Fruit fly (Drosophila melanogaster) whole organism, embryonic: ENCODE data around the gene CG42488.
A peak's percentile ranks its signal among the peaks of the same experiment; 100 is the strongest.

Experiments used
- Antp ChIP-seq: fragments of 200-800 bp; sonication (Bioruptor generic); optimal IDR thresholded peaks from 3 replicates; lab custom pipeline; 2016; ENCODE audit warnings: missing biosample characterization, missing genetic modification characterization
- Asciz ChIP-seq: fragments of 200-800 bp; sonication (Bioruptor generic); optimal IDR thresholded peaks from 2 replicates; lab custom pipeline; 2017; ENCODE audit warnings: missing biosample characterization, mild to moderate bottlenecking, missing genetic modification characterization, missing genetic modification reagents
- BEAF-32 ChIP-seq: fragments of 200-800 bp; sonication (Bioruptor generic); optimal IDR thresholded peaks from 3 replicates; lab custom pipeline; 2017; ENCODE audit warnings: missing biosample characterization, missing genetic modification characterization, mild to moderate bottlenecking, moderate library complexity, missing genetic modification reagents
- C15 ChIP-seq: fragments of 200-800 bp; sonication (Bioruptor generic); IDR thresholded peaks from 3 replicates; pipeline ENCODE4 v1.3.6; 2022; ENCODE audit warnings: missing biosample characterization, missing genetic modification characterization
- CG12071 ChIP-seq: fragments of 200-800 bp; sonication (Bioruptor generic); optimal IDR thresholded peaks from 3 replicates; lab custom pipeline; 2018; ENCODE audit warnings: missing biosample characterization, mild to moderate bottlenecking, missing genetic modification characterization
- CG12744 ChIP-seq: fragments of 200-800 bp; sonication (Bioruptor generic); optimal IDR thresholded peaks from 2 replicates; lab custom pipeline; 2016; ENCODE audit warnings: missing biosample characterization, missing genetic modification characterization
- CG14050 ChIP-seq: fragments of 200-800 bp; sonication (Bioruptor generic); IDR thresholded peaks from 3 replicates; pipeline ENCODE4 v1.3.6; 2022; ENCODE audit warnings: missing biosample characterization, missing genetic modification characterization
- CG14860 ChIP-seq: fragments of 200-800 bp; sonication (Bioruptor generic); IDR thresholded peaks from 3 replicates; pipeline ENCODE4 v1.3.6; 2022; ENCODE audit warnings: missing biosample characterization, missing genetic modification characterization; ENCODE audit not compliant: partially characterized antibody
- CG16815 ChIP-seq: fragments of 200-800 bp; sonication (Bioruptor generic); optimal IDR thresholded peaks from 3 replicates; lab custom pipeline; 2017; ENCODE audit warnings: missing biosample characterization, mild to moderate bottlenecking, missing genetic modification characterization
- CG17361 ChIP-seq: fragments of 200-800 bp; sonication (Bioruptor generic); IDR thresholded peaks from 3 replicates; pipeline ENCODE4 v1.3.6; 2022; ENCODE audit warnings: missing biosample characterization, missing genetic modification characterization
- CG3838 ChIP-seq: fragments of 200-800 bp; sonication (Bioruptor generic); optimal IDR thresholded peaks from 3 replicates; lab custom pipeline; 2016; ENCODE audit warnings: missing biosample characterization, missing genetic modification characterization
- CG4707 ChIP-seq: fragments of 200-800 bp; sonication (Bioruptor generic); optimal IDR thresholded peaks from 2 replicates; lab custom pipeline; 2018; ENCODE audit warnings: missing biosample characterization, mild to moderate bottlenecking, missing genetic modification characterization, moderate library complexity
- CG7839 ChIP-seq: fragments of 200-800 bp; sonication (Bioruptor generic); optimal IDR thresholded peaks from 3 replicates; lab custom pipeline; 2018; ENCODE audit warnings: missing biosample characterization, mild to moderate bottlenecking, missing genetic modification characterization, moderate library complexity
- CG7963 ChIP-seq: fragments of 200-800 bp; sonication (Bioruptor generic); IDR thresholded peaks from 3 replicates; pipeline ENCODE4 v1.3.6; 2022; ENCODE audit warnings: missing biosample characterization, missing genetic modification characterization; ENCODE audit not compliant: partially characterized antibody
- CG8765 ChIP-seq: fragments of 200-800 bp; sonication (Bioruptor generic); IDR thresholded peaks from 2 replicates; pipeline ENCODE4 v1.3.6; 2022; ENCODE audit warnings: missing biosample characterization, missing genetic modification characterization
- Dip3 ChIP-seq: fragments of 200-800 bp; sonication (Bioruptor generic); optimal IDR thresholded peaks from 3 replicates; lab custom pipeline; 2016; ENCODE audit warnings: missing biosample characterization, missing genetic modification characterization
- Doc3 ChIP-seq: fragments of 200-800 bp; sonication (Bioruptor generic); IDR thresholded peaks from 3 replicates; pipeline ENCODE4 v1.3.6; 2022; ENCODE audit warnings: missing biosample characterization, missing genetic modification characterization; ENCODE audit not compliant: partially characterized antibody
- Elba2 ChIP-seq: fragments of 200-800 bp; sonication (Bioruptor generic); optimal IDR thresholded peaks from 3 replicates; lab custom pipeline; 2016; ENCODE audit warnings: missing biosample characterization, missing genetic modification characterization
- Ets65A ChIP-seq: fragments of 200-800 bp; sonication (Bioruptor generic); peaks from one replicate; lab custom pipeline; 2016; ENCODE audit warnings: missing biosample characterization, missing genetic modification characterization
- H2.0 ChIP-seq: fragments of 200-800 bp; sonication (Bioruptor generic); IDR thresholded peaks from 2 replicates; pipeline ENCODE4 v1.3.6; 2022; ENCODE audit warnings: missing biosample characterization, missing genetic modification characterization
- Hmr ChIP-seq: fragments of 200-800 bp; sonication (Bioruptor generic); optimal IDR thresholded peaks from 3 replicates; lab custom pipeline; 2017; ENCODE audit warnings: mild to moderate bottlenecking, missing biosample characterization, missing genetic modification reagents, missing genetic modification characterization
- MTF-1 ChIP-seq: fragments of 200-800 bp; sonication (Bioruptor generic); optimal IDR thresholded peaks from 2 replicates; lab custom pipeline; 2018; ENCODE audit warnings: missing biosample characterization, mild to moderate bottlenecking, missing genetic modification characterization, borderline replicate concordance
- Oaz ChIP-seq: fragments of 200-800 bp; sonication (Bioruptor generic); IDR thresholded peaks from 2 replicates; pipeline ENCODE4 v1.3.6; 2022; ENCODE audit warnings: missing biosample characterization, missing genetic modification characterization
- Sry-β ChIP-seq: fragments of 200-800 bp; sonication (Bioruptor generic); optimal IDR thresholded peaks from 2 replicates; lab custom pipeline; 2018; ENCODE audit warnings: missing biosample characterization, mild to moderate bottlenecking, missing genetic modification characterization, moderate library complexity
- Ssrp ChIP-seq: fragments of 200-800 bp; sonication (Bioruptor generic); optimal IDR thresholded peaks from 2 replicates; lab custom pipeline; 2018; ENCODE audit warnings: missing biosample characterization, mild to moderate bottlenecking, missing genetic modification characterization, moderate library complexity
- amos ChIP-seq: fragments of 200-800 bp; sonication (Bioruptor generic); IDR thresholded peaks from 2 replicates; pipeline ENCODE4 v1.3.6; 2022; ENCODE audit warnings: missing biosample characterization, missing genetic modification characterization; ENCODE audit not compliant: partially characterized antibody
- btn ChIP-seq: fragments of 200-800 bp; sonication (Bioruptor generic); optimal IDR thresholded peaks from 2 replicates; lab custom pipeline; 2016; ENCODE audit warnings: missing biosample characterization, missing genetic modification characterization
- crp ChIP-seq, 2 experiments: fragments of 200-800 bp; sonication (Bioruptor generic); optimal IDR thresholded peaks; 2 replicates in 1 of 2; 3 replicates in 1 of 2; lab custom pipeline; 2017; ENCODE audit warnings: missing biosample characterization in 2 of 2, missing genetic modification characterization in 2 of 2, mild to moderate bottlenecking in 1 of 2, moderate library complexity in 1 of 2
- dati ChIP-seq: fragments of 200-800 bp; sonication (Bioruptor generic); IDR thresholded peaks from 2 replicates; pipeline ENCODE4 v1.3.6; 2022; ENCODE audit warnings: missing biosample characterization, missing genetic modification characterization
- dmrt99B ChIP-seq: fragments of 200-800 bp; sonication (Bioruptor generic); optimal IDR thresholded peaks from 2 replicates; lab custom pipeline; 2018; ENCODE audit warnings: missing biosample characterization, mild to moderate bottlenecking, missing genetic modification characterization, moderate library complexity
- fd96Cb ChIP-seq: fragments of 200-800 bp; sonication (Bioruptor generic); optimal IDR thresholded peaks from 2 replicates; lab custom pipeline; 2018; ENCODE audit warnings: missing biosample characterization, mild to moderate bottlenecking, missing genetic modification characterization, moderate library complexity
- gsb-n ChIP-seq: fragments of 200-800 bp; sonication (Bioruptor generic); optimal IDR thresholded peaks from 3 replicates; lab custom pipeline; 2018; ENCODE audit warnings: missing biosample characterization, mild to moderate bottlenecking, missing genetic modification characterization
- gt ChIP-seq: fragments of 200-800 bp; sonication (Bioruptor generic); IDR thresholded peaks from 2 replicates; pipeline ENCODE4 v1.3.6; 2022; ENCODE audit warnings: missing biosample characterization, missing genetic modification characterization
- hb ChIP-seq: fragments of 200-800 bp; sonication (Bioruptor generic); IDR thresholded peaks from 3 replicates; pipeline ENCODE4 v1.3.6; 2022; ENCODE audit warnings: missing biosample characterization, missing genetic modification characterization; ENCODE audit not compliant: partially characterized antibody
- hbn ChIP-seq: fragments of 200-800 bp; sonication (Bioruptor generic); IDR thresholded peaks from 2 replicates; pipeline ENCODE4 v1.3.6; 2022; ENCODE audit warnings: missing biosample characterization, missing genetic modification characterization; ENCODE audit not compliant: partially characterized antibody
- ind ChIP-seq: fragments of 200-800 bp; sonication (Bioruptor generic); optimal IDR thresholded peaks from 3 replicates; lab custom pipeline; 2016; ENCODE audit warnings: missing biosample characterization, missing genetic modification characterization
- jing ChIP-seq: fragments of 200-800 bp; sonication (Bioruptor generic); optimal IDR thresholded peaks from 2 replicates; lab custom pipeline; 2018; ENCODE audit warnings: missing biosample characterization, mild to moderate bottlenecking, missing genetic modification characterization
- kni ChIP-seq: fragments of 200-800 bp; sonication (Bioruptor generic); optimal IDR thresholded peaks from 3 replicates; lab custom pipeline; 2017; ENCODE audit warnings: mild to moderate bottlenecking, missing biosample characterization, missing genetic modification reagents, missing genetic modification characterization
- knrl ChIP-seq: fragments of 200-800 bp; sonication (Bioruptor generic); IDR thresholded peaks from 3 replicates; pipeline ENCODE4 v1.3.6; 2022; ENCODE audit warnings: missing biosample characterization, missing genetic modification characterization; ENCODE audit not compliant: partially characterized antibody
- pan ChIP-seq, 4 experiments: fragments of >200 bp in 3 of 4; fragments of 200-800 bp in 1 of 4; sonication (Bioruptor generic) in 1 of 4; optimal IDR thresholded peaks in 3 of 4; IDR thresholded peaks in 1 of 4; 2 replicates each; pipeline versions ENCODE4 v1.3.6 to Lab custom; 2017 to 2022; ENCODE audit warnings: missing biosample characterization in 2 of 4, missing genetic modification characterization in 2 of 4, mixed read lengths in 1 of 4
- pum ChIP-seq: fragments of 200-800 bp; sonication (Bioruptor generic); optimal IDR thresholded peaks from 2 replicates; lab custom pipeline; 2016; ENCODE audit warnings: missing biosample characterization, missing genetic modification characterization
- row ChIP-seq: fragments of 200-800 bp; sonication (Bioruptor generic); IDR thresholded peaks from 3 replicates; pipeline ENCODE4 v1.3.6; 2022; ENCODE audit warnings: missing biosample characterization, missing genetic modification characterization
- sisA ChIP-seq: fragments of 200-800 bp; sonication (Bioruptor generic); IDR thresholded peaks from 2 replicates; pipeline ENCODE4 v1.3.6; 2022; ENCODE audit warnings: missing biosample characterization, missing genetic modification characterization
- sna ChIP-seq: fragments of 200-800 bp; sonication (Bioruptor generic); IDR thresholded peaks from 2 replicates; pipeline ENCODE4 v1.3.6; 2022; ENCODE audit warnings: missing biosample characterization, missing genetic modification characterization; ENCODE audit not compliant: partially characterized antibody
- sug ChIP-seq: fragments of 200-800 bp; optimal IDR thresholded peaks from 2 replicates; lab custom pipeline; 2019; ENCODE audit warnings: missing biosample characterization, mild to moderate bottlenecking, missing genetic modification characterization, moderate library complexity
- ttk ChIP-seq: fragments of 200-800 bp; sonication (Bioruptor generic); IDR thresholded peaks from 2 replicates; pipeline ENCODE4 v2.1.2; 2022; ENCODE audit warnings: missing biosample characterization, missing genetic modification characterization
- tx ChIP-seq: fragments of 200-800 bp; sonication (Bioruptor generic); optimal IDR thresholded peaks from 2 replicates; lab custom pipeline; 2016; ENCODE audit warnings: missing biosample characterization, missing genetic modification characterization
- unc-4 ChIP-seq: fragments of 200-800 bp; sonication (Bioruptor generic); IDR thresholded peaks from 2 replicates; pipeline ENCODE4 v1.3.6; 2022; ENCODE audit warnings: missing biosample characterization, missing genetic modification characterization; ENCODE audit not compliant: partially characterized antibody
- zf30C ChIP-seq: fragments of 200-800 bp; sonication (Bioruptor generic); optimal IDR thresholded peaks from 3 replicates; lab custom pipeline; 2018; ENCODE audit warnings: missing biosample characterization, mild to moderate bottlenecking, missing genetic modification characterization

The CG42488 gene

DNA sequence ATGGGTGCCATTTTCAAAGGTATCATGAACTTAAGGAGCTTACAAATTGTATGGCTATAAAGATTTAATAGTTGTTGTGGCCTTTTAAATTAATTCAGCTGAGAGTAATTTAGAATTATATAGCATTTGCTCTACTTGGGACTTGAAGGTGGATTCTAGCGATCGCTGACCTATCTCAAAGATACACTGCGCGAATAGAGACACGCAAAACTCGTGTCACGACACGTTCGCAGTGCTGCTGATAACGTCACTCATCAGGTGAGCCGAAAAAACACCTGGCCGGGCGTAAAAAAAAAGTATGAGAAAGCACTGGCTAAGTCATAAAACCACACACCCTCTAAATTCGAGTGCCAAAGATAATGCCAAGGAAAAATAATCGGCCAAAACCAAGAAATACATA, 6.8 kb downstream of the CG42488 start:
- TF ChIP-seq Antp (no peak), sug (peak; percentile 35), Sry-β (peak; percentile 77), Asciz (GFP tag; lab: Kevin White, UChicago) (no peak), dmrt99B (tag; lab: Kevin White, UChicago) (no peak), CG7963 (GFP tag; lab: Robert Waterston, UW) (peak; percentile 55; the same call in 2 of the 3 replicates), CG7839 (tag; lab: Kevin White, UChicago) (no peak), Oaz (GFP tag; lab: Robert Waterston, UW) (no peak), H2.0 (GFP tag; lab: Robert Waterston, UW) (no peak), Ets65A (GFP tag; lab: Kevin White, UChicago) (peak; percentile 38), CG12071 (GFP tag; lab: Kevin White, UChicago) (no peak), knrl (peak; percentile 73; the same call in 2 of the 3 replicates), jing (GFP tag; lab: Kevin White, UChicago) (no peak), row (GFP tag; lab: Robert Waterston, UW) (peak; percentile 22; the same call in 1 of the 3 replicates), tx (GFP tag; lab: Kevin White, UChicago) (no peak), gt (GFP tag; lab: Robert Waterston, UW) (no peak), fd96Cb (tag; lab: Kevin White, UChicago) (no peak), zf30C (GFP tag; lab: Kevin White, UChicago) (peak; percentile 61), pum (GFP tag; lab: Kevin White, UChicago) (peak; percentile 24), sna (GFP tag; lab: Robert Waterston, UW) (0 out of 2 replicates have a peak, but pooled peaks have one; percentile 38), Elba2 (GFP tag; lab: Kevin White, UChicago) (no peak), Doc3 (GFP tag; lab: Robert Waterston, UW) (peak; percentile 79), BEAF-32 (GFP tag; lab: Kevin White, UChicago) (peak; percentile 72), hb (GFP tag; lab: Robert Waterston, UW) (0 out of 3 replicates have a peak, but pooled peaks have one; percentile 23), unc-4 (GFP tag; lab: Robert Waterston, UW) (peak; percentile 51), CG4707 (no peak), CG16815 (GFP tag; lab: Kevin White, UChicago) (no peak), pan (optimal IDR thresholded peaks at IDR 0.05; lab: Kevin White, UChicago) (no peak), pan (GFP tag; optimal IDR thresholded peaks at IDR 0.05 in 1 of 2, IDR thresholded peaks at IDR 0.05 in 1 of 2) (peak in 1 of 2 experiments; percentile 10), CG8765 (GFP tag; lab: Robert Waterston, UW) (no peak), ind (no peak), kni (GFP tag; lab: Kevin White, UChicago) (no peak), hbn (GFP tag; lab: Robert Waterston, UW) (peak; percentile 71), Hmr (GFP tag; lab: Kevin White, UChicago) (no peak), amos (peak; percentile 67), Ssrp (no peak), CG12744 (no peak), CG17361 (no peak), CG14050 (no peak), dati (GFP tag; lab: Robert Waterston, UW) (no peak), Dip3 (GFP tag; lab: Kevin White, UChicago) (no peak), btn (GFP tag; lab: Kevin White, UChicago) (no peak), gsb-n (tag; lab: Kevin White, UChicago) (no peak), sisA (GFP tag; lab: Robert Waterston, UW) (0 out of 2 replicates have a peak, but pooled peaks have one; percentile 18), CG14860 (GFP tag; lab: Robert Waterston, UW) (peak; percentile 66; the same call in 1 of the 3 replicates), ttk (GFP tag; lab: Robert Waterston, UW) (no peak), crp (GFP tag; optimal IDR thresholded peaks at IDR 0.05; lab: Kevin White, UChicago) (peak; percentile 26 to 38), MTF-1 (GFP tag; lab: Kevin White, UChicago) (no peak), C15 (no peak), CG3838 (GFP tag; lab: Kevin White, UChicago) (no peak)
